Fruit fly (Drosophila melanogaster): ENCODE data around the gene Nak.

dm6 chr2L:18990720-18991119 is 22.2 kb upstream of the Nak start, which contains the start of gene CG15169:
- no peak for TF ChIP-seq Ets98B (GFP tag; IDR thresholded peaks at IDR 0.05)
- TF ChIP-seq CG34367 (tag; optimal IDR thresholded peaks at IDR 0.05) = no peak
- no peak for TF ChIP-seq CG32121 (GFP tag; IDR thresholded peaks at IDR 0.05)
- no peak for TF ChIP-seq CG8301 (tag; optimal IDR thresholded peaks at IDR 0.05)
- no peak for TF ChIP-seq CG9948 (tag; optimal IDR thresholded peaks at IDR 0.05)
- no peak for TF ChIP-seq CG4496 (GFP tag; IDR thresholded peaks at IDR 0.05)
